Worm (Caenorhabditis elegans) whole organism, early embryonic: Measurements from ENCODE around the gene hpo-29.

Source experiments
- ama-1 ChIP-seq: fragments of 150-350 bp; optimal IDR thresholded peaks from 2 replicates; lab custom pipeline; 2014
- ceh-36 ChIP-seq: sonication (generic microtip); optimal IDR thresholded peaks from 2 replicates; lab custom pipeline; 2016; ENCODE audit warnings: missing genetic modification characterization, inconsistent platforms, missing compliant biosample characterization
- ets-7 ChIP-seq: sonication (generic microtip); optimal IDR thresholded peaks from 2 replicates; lab custom pipeline; 2016; ENCODE audit warnings: missing genotype, missing genetic modification characterization, missing compliant biosample characterization
- flt-1 ChIP-seq: fragments of 200-800 bp; sonication (Bioruptor generic); IDR thresholded peaks from 2 replicates; pipeline ENCODE4 v1.3.6; 2022; ENCODE audit warnings: missing genetic modification characterization, missing compliant biosample characterization
- hmbx-1 ChIP-seq: sonication (generic microtip); optimal IDR thresholded peaks from 2 replicates; lab custom pipeline; 2016; ENCODE audit warnings: mild to moderate bottlenecking, missing genetic modification characterization, missing compliant biosample characterization
- hmg-4 ChIP-seq: fragments of 200-800 bp; sonication (Bioruptor generic); optimal IDR thresholded peaks from 2 replicates; lab custom pipeline; 2018; ENCODE audit warnings: mild to moderate bottlenecking, missing genetic modification characterization, missing compliant biosample characterization
- scrt-1 ChIP-seq: fragments of 200-800 bp; sonication (Bioruptor generic); IDR thresholded peaks from 2 replicates; pipeline ENCODE4 v1.3.6; 2022; ENCODE audit warnings: missing genetic modification characterization, missing compliant biosample characterization
- tbx-11 ChIP-seq: fragments of 200-800 bp; sonication (Bioruptor generic); IDR thresholded peaks from 2 replicates; pipeline ENCODE4 v1.3.6; 2022; ENCODE audit warnings: missing genetic modification characterization, missing compliant biosample characterization
- tbx-37 ChIP-seq: fragments of 200-800 bp; sonication (Bioruptor generic); conservative IDR thresholded peaks from 2 replicates; pipeline ENCODE4 v1.3.6; 2022; ENCODE audit warnings: missing genetic modification reagents, missing genetic modification characterization, missing compliant biosample characterization

DNA sequence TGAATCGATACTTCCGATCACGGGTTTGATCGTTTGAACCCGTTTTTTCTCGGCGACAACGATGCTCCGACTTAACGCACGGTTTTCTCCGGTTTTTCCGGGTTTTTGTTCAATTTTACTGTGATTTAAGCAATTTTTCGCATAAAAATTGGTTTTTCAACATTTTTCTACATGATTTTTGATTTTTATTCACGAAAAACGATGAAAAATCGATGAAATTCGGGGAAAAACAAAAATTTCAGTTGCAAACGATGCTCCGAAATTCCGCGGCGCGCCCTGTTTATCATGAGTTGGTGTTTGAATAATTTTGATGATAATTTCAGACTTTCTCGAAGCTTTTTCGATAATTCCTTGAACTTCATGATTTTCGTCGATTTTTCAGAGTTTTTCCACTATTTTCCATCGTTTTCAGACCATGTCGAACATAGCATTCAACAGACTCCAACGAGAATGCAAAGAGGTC lies 47.2 kb upstream of the hpo-29 start, which contains the start of gene ubc-20:
- TF ChIP-seq tbx-37 (GFP tag; lab: Robert Waterston, UW) = no peak
- no peak for TF ChIP-seq ama-1 (lab: Kevin White, UChicago)
- no peak for TF ChIP-seq ets-7 (tag; lab: Kevin White, UChicago)
- TF ChIP-seq tbx-11 (GFP tag; lab: Robert Waterston, UW) = no peak
- TF ChIP-seq scrt-1 = no peak
- no peak for TF ChIP-seq ceh-36
- no peak for TF ChIP-seq flt-1 (GFP tag; lab: Robert Waterston, UW)
- TF ChIP-seq hmg-4 (GFP tag; lab: Kevin White, UChicago) = no peak
- TF ChIP-seq hmbx-1 (tag; lab: Kevin White, UChicago) = no peak
